Worm (Caenorhabditis elegans): ENCODE data around the gene K07H8.11.

- TF ChIP-seq ceh-36 (tag; optimal IDR thresholded peaks at IDR 0.05) (no peak), scrt-1 (GFP tag; IDR thresholded peaks at IDR 0.05) (no peak), ama-1 (optimal IDR thresholded peaks at IDR 0.05) (no peak), pes-1 (GFP tag; IDR thresholded peaks at IDR 0.05) (no peak), ets-7 (tag; optimal IDR thresholded peaks at IDR 0.05) (no peak), aly-1 (tag; optimal IDR thresholded peaks at IDR 0.05) (no peak), tra-4 (tag; optimal IDR thresholded peaks at IDR 0.05) (no peak), hnd-1 (tag; optimal IDR thresholded peaks at IDR 0.05) (no peak), hmbx-1 (tag; optimal IDR thresholded peaks at IDR 0.05) (no peak), B0310.2 (tag; optimal IDR thresholded peaks at IDR 0.05) (no peak)
Measured at ce11 chrIV:8312105-8312504, 37.0 kb upstream of the K07H8.11 start.
